Worm (Caenorhabditis elegans): ENCODE data around the gene C43F9.4.

ce11 chrIV:10545038-10545437 lies 43.9 kb downstream of the C43F9.4 start, which contains the start of gene T07G12.5:
- no peak for TF ChIP-seq ama-1 (optimal IDR thresholded peaks at IDR 0.05)
- no peak for TF ChIP-seq ceh-30 (tag; optimal IDR thresholded peaks at IDR 0.05)
- TF ChIP-seq tbx-2 (tag; optimal IDR thresholded peaks at IDR 0.05), result no peak
- TF ChIP-seq ztf-16 (tag; optimal IDR thresholded peaks at IDR 0.05), result no peak
- TF ChIP-seq ceh-19 (GFP tag; optimal IDR thresholded peaks at IDR 0.05), result no peak
- TF ChIP-seq nfya-1 (tag; optimal IDR thresholded peaks at IDR 0.05), result no peak
- no peak for TF ChIP-seq hlh-8 (tag; optimal IDR thresholded peaks at IDR 0.05)
- no peak for TF ChIP-seq pha-4 (tag; optimal IDR thresholded peaks at IDR 0.05)
- TF ChIP-seq ceh-9 (tag; optimal IDR thresholded peaks at IDR 0.05), result no peak
- no peak for TF ChIP-seq C38D4.7 (GFP tag; optimal IDR thresholded peaks at IDR 0.05)
- no peak for TF ChIP-seq ref-2 (tag; optimal IDR thresholded peaks at IDR 0.05)
- no peak for TF ChIP-seq Y22D7AL.16 (tag; optimal IDR thresholded peaks at IDR 0.05)
- no peak for TF ChIP-seq elt-2 (tag; optimal IDR thresholded peaks at IDR 0.05)

Measured in whole organism, late embryonic.